Fruit fly (Drosophila melanogaster) whole organism, embryonic: ENCODE results near the gene CG14194.

Source experiments
- Adf1 ChIP-seq: fragments of 200-800 bp; sonication (Bioruptor generic); IDR thresholded peaks from 2 replicates; pipeline ENCODE4 v1.3.6; 2022; ENCODE audit warnings: missing biosample characterization, missing genetic modification characterization
- Antp ChIP-seq: fragments of 200-800 bp; sonication (Bioruptor generic); optimal IDR thresholded peaks from 3 replicates; lab custom pipeline; 2016; ENCODE audit warnings: missing biosample characterization, missing genetic modification characterization
- Atf6 ChIP-seq: fragments of 200-800 bp; sonication (Bioruptor generic); IDR thresholded peaks from 2 replicates; pipeline ENCODE4 v1.3.6; 2022; ENCODE audit warnings: missing biosample characterization, missing genetic modification characterization
- Blimp-1 ChIP-seq: fragments of 200-800 bp; sonication (Bioruptor generic); optimal IDR thresholded peaks from 3 replicates; lab custom pipeline; 2018; ENCODE audit warnings: missing biosample characterization, missing genetic modification characterization, mild to moderate bottlenecking, moderate library complexity, missing genetic modification reagents
- CG11504 ChIP-seq: fragments of 200-800 bp; sonication (Bioruptor generic); optimal IDR thresholded peaks from 3 replicates; lab custom pipeline; 2019; ENCODE audit warnings: missing biosample characterization, mild to moderate bottlenecking, missing genetic modification characterization, moderate library complexity
- CG12155 ChIP-seq: fragments of 200-800 bp; sonication (Bioruptor generic); optimal IDR thresholded peaks from 3 replicates; lab custom pipeline; 2016; ENCODE audit warnings: missing biosample characterization, missing genetic modification characterization
- CG12236 ChIP-seq: fragments of 200-800 bp; sonication (Bioruptor generic); optimal IDR thresholded peaks from 2 replicates; lab custom pipeline; 2016; ENCODE audit warnings: missing biosample characterization, missing genetic modification characterization
- CG1233 ChIP-seq: fragments of 200-800 bp; sonication (Bioruptor generic); optimal IDR thresholded peaks from 4 replicates; lab custom pipeline; 2018; ENCODE audit warnings: missing biosample characterization, mild to moderate bottlenecking, missing genetic modification characterization
- CG12391 ChIP-seq: fragments of 200-800 bp; sonication (Bioruptor generic); optimal IDR thresholded peaks from 3 replicates; lab custom pipeline; 2018; ENCODE audit warnings: missing biosample characterization, mild to moderate bottlenecking, missing genetic modification characterization, moderate library complexity
- CG14441 ChIP-seq: fragments of 200-800 bp; sonication (Bioruptor generic); IDR thresholded peaks from 2 replicates; pipeline ENCODE4 v1.3.6; 2022; ENCODE audit warnings: missing biosample characterization, missing genetic modification characterization
- CG1603 ChIP-seq: fragments of 200-800 bp; sonication (Bioruptor generic); optimal IDR thresholded peaks from 2 replicates; lab custom pipeline; 2019; ENCODE audit warnings: missing biosample characterization, mild to moderate bottlenecking, missing genetic modification characterization, moderate library complexity
- CG17385 ChIP-seq: fragments of 200-800 bp; sonication (Bioruptor generic); optimal IDR thresholded peaks from 3 replicates; lab custom pipeline; 2018; ENCODE audit warnings: missing biosample characterization, mild to moderate bottlenecking, missing genetic modification characterization
- CG18011 ChIP-seq: fragments of 200-800 bp; sonication (Bioruptor generic); optimal IDR thresholded peaks from 2 replicates; lab custom pipeline; 2017; ENCODE audit warnings: missing biosample characterization, missing genetic modification characterization, mild to moderate bottlenecking, moderate library complexity, missing genotype
- CG2199 ChIP-seq: fragments of 200-800 bp; sonication (Bioruptor generic); IDR thresholded peaks from 3 replicates; pipeline ENCODE4 v1.3.6; 2022; ENCODE audit warnings: missing biosample characterization, missing genetic modification characterization
- CG2712 ChIP-seq: fragments of 200-800 bp; optimal IDR thresholded peaks from 3 replicates; lab custom pipeline; 2019; ENCODE audit warnings: missing biosample characterization, mild to moderate bottlenecking, missing genetic modification characterization, moderate library complexity
- CG4424 ChIP-seq: fragments of 200-800 bp; sonication (Bioruptor generic); optimal IDR thresholded peaks from 3 replicates; lab custom pipeline; 2016; ENCODE audit warnings: missing biosample characterization, missing genetic modification characterization
- CG6254 ChIP-seq: fragments of 200-800 bp; sonication (Bioruptor generic); optimal IDR thresholded peaks from 3 replicates; lab custom pipeline; 2017; ENCODE audit warnings: mild to moderate bottlenecking, missing biosample characterization, missing genetic modification reagents, missing genetic modification characterization
- CG7556 ChIP-seq: fragments of 200-800 bp; sonication (Bioruptor generic); optimal IDR thresholded peaks from 2 replicates; lab custom pipeline; 2017; ENCODE audit warnings: missing biosample characterization, mild to moderate bottlenecking, missing genetic modification characterization
- CG7963 ChIP-seq: fragments of 200-800 bp; sonication (Bioruptor generic); IDR thresholded peaks from 3 replicates; pipeline ENCODE4 v1.3.6; 2022; ENCODE audit warnings: missing biosample characterization, missing genetic modification characterization; ENCODE audit not compliant: partially characterized antibody
- CG8290 ChIP-seq, 3 experiments: fragments of 200-800 bp; sonication (Bioruptor generic); optimal IDR thresholded peaks; 2 replicates each; lab custom pipeline; 2016 to 2019; ENCODE audit warnings: missing biosample characterization in 3 of 3, missing genetic modification characterization in 3 of 3, mild to moderate bottlenecking in 2 of 3, moderate library complexity in 1 of 3
- CG8924 ChIP-seq: fragments of 200-800 bp; optimal IDR thresholded peaks from 3 replicates; lab custom pipeline; 2019; ENCODE audit warnings: missing biosample characterization, mild to moderate bottlenecking, missing genetic modification characterization, moderate library complexity
- Chrac-16 ChIP-seq: fragments of 200-800 bp; sonication (Bioruptor generic); optimal IDR thresholded peaks from 3 replicates; lab custom pipeline; 2016; ENCODE audit warnings: missing biosample characterization, missing genetic modification characterization
- Ets65A ChIP-seq: fragments of 200-800 bp; sonication (Bioruptor generic); peaks from one replicate; lab custom pipeline; 2016; ENCODE audit warnings: missing biosample characterization, missing genetic modification characterization
- Gsc ChIP-seq: fragments of 200-800 bp; sonication (Bioruptor generic); IDR thresholded peaks from 2 replicates; pipeline ENCODE4 v1.3.6; 2022; ENCODE audit warnings: missing biosample characterization, missing genetic modification characterization
- Hr51 ChIP-seq, 2 experiments: fragments of 200-800 bp; sonication (Bioruptor generic); optimal IDR thresholded peaks; 2 replicates in 1 of 2; 3 replicates in 1 of 2; lab custom pipeline; 2016 to 2018; ENCODE audit warnings: missing biosample characterization in 2 of 2, missing genetic modification characterization in 2 of 2, mild to moderate bottlenecking in 1 of 2, moderate library complexity in 1 of 2
- Oli ChIP-seq: fragments of 200-800 bp; sonication (Bioruptor generic); optimal IDR thresholded peaks from 2 replicates; lab custom pipeline; 2018; ENCODE audit warnings: missing biosample characterization, mild to moderate bottlenecking, missing genetic modification characterization, moderate library complexity
- Ptx1 ChIP-seq: fragments of 200-800 bp; sonication (Bioruptor generic); IDR thresholded peaks from 2 replicates; pipeline ENCODE4 v1.3.6; 2022; ENCODE audit warnings: missing biosample characterization, missing genetic modification characterization
- Rfx ChIP-seq: fragments of 200-800 bp; sonication (Bioruptor generic); IDR thresholded peaks from 2 replicates; pipeline ENCODE4 v1.3.6; 2022; ENCODE audit warnings: missing biosample characterization, missing genetic modification characterization
- Side ChIP-seq: fragments of 200-800 bp; sonication (Bioruptor generic); optimal IDR thresholded peaks from 2 replicates; lab custom pipeline; 2016; ENCODE audit warnings: missing biosample characterization, missing genetic modification characterization
- Sox102F ChIP-seq: fragments of 200-800 bp; sonication (Bioruptor generic); optimal IDR thresholded peaks from 2 replicates; lab custom pipeline; 2018; ENCODE audit warnings: missing biosample characterization, mild to moderate bottlenecking, missing genetic modification characterization, moderate library complexity
- Trl ChIP-seq, 3 experiments: fragments of >200 bp in 2 of 3; fragments of 200-800 bp in 1 of 3; sonication (Bioruptor generic) in 1 of 3; optimal IDR thresholded peaks; 2 replicates in 1 of 3; 3 replicates in 2 of 3; lab custom pipeline; 2016 to 2017; ENCODE audit warnings: missing biosample characterization in 1 of 3, missing genetic modification characterization in 1 of 3
- Xbp1 ChIP-seq: fragments of 200-800 bp; sonication (Bioruptor generic); optimal IDR thresholded peaks from 3 replicates; lab custom pipeline; 2016; ENCODE audit warnings: missing biosample characterization, mild to moderate bottlenecking, missing genetic modification characterization
- ase ChIP-seq: fragments of 200-800 bp; sonication (Bioruptor generic); IDR thresholded peaks from 3 replicates; pipeline ENCODE4 v1.3.6; 2022; ENCODE audit warnings: missing biosample characterization, missing genetic modification characterization
- az2 ChIP-seq: fragments of 200-800 bp; sonication (Bioruptor generic); optimal IDR thresholded peaks from 3 replicates; lab custom pipeline; 2016; ENCODE audit warnings: missing biosample characterization, missing genetic modification characterization
- bcd ChIP-seq: fragments of 200-800 bp; sonication (Bioruptor generic); optimal IDR thresholded peaks from 2 replicates; lab custom pipeline; 2017; ENCODE audit warnings: missing biosample characterization, mild to moderate bottlenecking, missing genetic modification characterization
- chif ChIP-seq, 2 experiments: fragments of 200-800 bp; sonication (Bioruptor generic); optimal IDR thresholded peaks; 3 replicates each; lab custom pipeline; 2016; ENCODE audit warnings: missing biosample characterization in 2 of 2, missing genetic modification characterization in 2 of 2
- chn ChIP-seq: fragments of 200-800 bp; sonication (Bioruptor generic); optimal IDR thresholded peaks from 2 replicates; lab custom pipeline; 2016; ENCODE audit warnings: missing biosample characterization, missing genetic modification characterization
- dpn ChIP-seq, 2 experiments: fragments of 200-800 bp; sonication (Bioruptor generic); optimal IDR thresholded peaks; 3 replicates each; lab custom pipeline; 2016; ENCODE audit warnings: missing biosample characterization in 2 of 2, missing genetic modification characterization in 2 of 2
- grau ChIP-seq: fragments of 200-800 bp; optimal IDR thresholded peaks from 3 replicates; lab custom pipeline; 2019; ENCODE audit warnings: missing biosample characterization, mild to moderate bottlenecking, missing genetic modification characterization, moderate library complexity
- her ChIP-seq: fragments of 200-800 bp; sonication (Bioruptor generic); optimal IDR thresholded peaks from 2 replicates; lab custom pipeline; 2016; ENCODE audit warnings: missing biosample characterization, missing genetic modification characterization
- ind ChIP-seq: fragments of 200-800 bp; sonication (Bioruptor generic); optimal IDR thresholded peaks from 3 replicates; lab custom pipeline; 2016; ENCODE audit warnings: missing biosample characterization, missing genetic modification characterization
- lab ChIP-seq: fragments of 200-800 bp; sonication (Bioruptor generic); optimal IDR thresholded peaks from 3 replicates; lab custom pipeline; 2017; ENCODE audit warnings: missing biosample characterization, missing genetic modification characterization, mild to moderate bottlenecking, moderate library complexity, missing genetic modification reagents
- maf-S ChIP-seq: fragments of 200-800 bp; sonication (Bioruptor generic); optimal IDR thresholded peaks from 2 replicates; lab custom pipeline; 2016; ENCODE audit warnings: missing biosample characterization, missing genetic modification characterization
- nmo ChIP-seq: fragments of 200-800 bp; sonication (Bioruptor generic); optimal IDR thresholded peaks from 2 replicates; lab custom pipeline; 2018; ENCODE audit warnings: missing biosample characterization, mild to moderate bottlenecking, missing genetic modification characterization, moderate library complexity
- onecut ChIP-seq: fragments of 200-800 bp; sonication (Bioruptor generic); IDR thresholded peaks from 2 replicates; pipeline ENCODE4 v1.3.6; 2022; ENCODE audit warnings: missing biosample characterization, missing genetic modification characterization
- prd ChIP-seq, 3 experiments: fragments of >200 bp in 2 of 3; fragments of 200-800 bp in 1 of 3; sonication (Bioruptor generic) in 1 of 3; optimal IDR thresholded peaks in 2 of 3; IDR thresholded peaks in 1 of 3; 2 replicates in 2 of 3; 3 replicates in 1 of 3; pipeline versions ENCODE4 v1.3.6 to Lab custom; 2017 to 2022; ENCODE audit warnings: missing biosample characterization in 1 of 3, missing genetic modification characterization in 1 of 3
- slou ChIP-seq: fragments of 200-800 bp; sonication (Bioruptor generic); optimal IDR thresholded peaks from 3 replicates; lab custom pipeline; 2016; ENCODE audit warnings: missing biosample characterization, missing genetic modification characterization
- stc ChIP-seq: fragments of 200-800 bp; sonication (Bioruptor generic); IDR thresholded peaks from 2 replicates; pipeline ENCODE4 v1.3.6; 2022; ENCODE audit warnings: missing biosample characterization, missing genetic modification characterization
- zfh1 ChIP-seq: fragments of 200-800 bp; sonication (Bioruptor generic); IDR thresholded peaks from 3 replicates; pipeline ENCODE4 v1.3.6; 2022; ENCODE audit warnings: missing biosample characterization, missing genetic modification characterization

Gene CG14194

DNA sequence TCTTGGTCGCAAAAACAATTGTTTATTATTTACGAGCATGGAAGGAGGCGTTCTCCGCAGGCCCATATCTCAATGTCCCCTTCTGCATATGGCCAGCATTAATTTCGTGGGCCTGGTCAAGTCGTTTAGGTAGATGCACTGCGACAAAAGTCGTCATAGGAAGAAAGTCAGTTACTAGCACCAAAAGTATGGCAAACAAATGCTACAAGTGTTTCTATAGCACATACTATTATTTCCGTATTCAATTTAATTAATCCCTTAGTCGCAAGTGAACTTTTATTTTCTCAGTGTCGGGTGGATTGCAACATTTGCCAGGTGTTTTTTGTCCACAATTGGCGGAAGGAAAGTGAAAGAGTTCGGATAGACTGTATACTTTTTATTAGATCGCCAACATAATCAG is 20.4 kb upstream of the CG14194 start (continued):
- TF ChIP-seq CG6254 (GFP tag; lab: Kevin White, UChicago) (no peak), Hr51 (GFP tag; optimal IDR thresholded peaks at IDR 0.05; lab: Kevin White, UChicago) (peak in 1 of 2 experiments; percentile 46), CG2199 (GFP tag; lab: Robert Waterston, UW) (no peak), bcd (no peak), ase (GFP tag; lab: Robert Waterston, UW) (no peak), grau (tag; lab: Kevin White, UChicago) (peak; percentile 15), CG14441 (GFP tag; lab: Robert Waterston, UW) (peak; percentile 19; the same call in 1 of the 2 replicates), Gsc (GFP tag; lab: Robert Waterston, UW) (no peak), CG17385 (peak; percentile 5), dpn (GFP tag; optimal IDR thresholded peaks at IDR 0.05; lab: Kevin White, UChicago) (peak; percentile 3 to 14), chif (GFP tag; optimal IDR thresholded peaks at IDR 0.05; lab: Kevin White, UChicago) (peak; percentile 17 to 57), Sox102F (GFP tag; lab: Kevin White, UChicago) (peak; percentile 28), chn (GFP tag; lab: Kevin White, UChicago) (peak; percentile 4), CG1233 (no peak), CG11504 (tag; lab: Kevin White, UChicago) (peak; percentile 35), CG2712 (tag; lab: Kevin White, UChicago) (peak; percentile 0), stc (GFP tag; lab: Robert Waterston, UW) (peak; percentile 37; the same call in 1 of the 2 replicates), CG8290 (GFP tag; optimal IDR thresholded peaks at IDR 0.05; lab: Kevin White, UChicago) (no peak), CG8290 (tag; optimal IDR thresholded peaks at IDR 0.05; lab: Kevin White, UChicago) (peak in 1 of 2 experiments; percentile 27), Trl (optimal IDR thresholded peaks at IDR 0.05; lab: Kevin White, UChicago) (no peak), Trl (GFP tag; optimal IDR thresholded peaks at IDR 0.05; lab: Kevin White, UChicago) (no peak), Atf6 (GFP tag; lab: Robert Waterston, UW) (no peak), CG18011 (GFP tag; lab: Kevin White, UChicago) (no peak), Chrac-16 (GFP tag; lab: Kevin White, UChicago) (peak; percentile 33), lab (GFP tag; lab: Kevin White, UChicago) (peak; percentile 11), CG1603 (tag; lab: Kevin White, UChicago) (peak; percentile 39), CG7556 (GFP tag; lab: Kevin White, UChicago) (peak; percentile 15), CG7963 (GFP tag; lab: Robert Waterston, UW) (no peak), ind (GFP tag; lab: Kevin White, UChicago) (peak; percentile 27), CG12155 (GFP tag; lab: Kevin White, UChicago) (no peak), Adf1 (GFP tag; lab: Robert Waterston, UW) (0 out of 2 replicates have a peak, but pooled peaks have one; percentile 8), slou (GFP tag; lab: Kevin White, UChicago) (no peak), Antp (peak; percentile 19), Ptx1 (GFP tag; lab: Robert Waterston, UW) (peak; percentile 39; the same call in 1 of the 2 replicates), CG4424 (peak; percentile 21), maf-S (GFP tag; lab: Kevin White, UChicago) (peak; percentile 6), CG12236 (GFP tag; lab: Kevin White, UChicago) (no peak), zfh1 (0 out of 3 replicates have a peak, but pooled peaks have one; percentile 18), CG8924 (tag; lab: Kevin White, UChicago) (no peak), CG12391 (tag; lab: Kevin White, UChicago) (peak; percentile 6), Side (GFP tag; lab: Kevin White, UChicago) (no peak), her (GFP tag; lab: Kevin White, UChicago) (peak; percentile 18), Oli (tag; lab: Kevin White, UChicago) (no peak), Blimp-1 (GFP tag; lab: Kevin White, UChicago) (peak; percentile 5), nmo (GFP tag; lab: Kevin White, UChicago) (no peak), az2 (GFP tag; lab: Kevin White, UChicago) (peak; percentile 9), Xbp1 (GFP tag; lab: Kevin White, UChicago) (peak; percentile 29), Ets65A (peak; percentile 30), onecut (GFP tag; lab: Robert Waterston, UW) (no peak), prd (optimal IDR thresholded peaks at IDR 0.05; lab: Kevin White, UChicago) (no peak), prd (GFP tag; IDR thresholded peaks at IDR 0.05; lab: Robert Waterston, UW) (peak; percentile 52; the same call in 1 of the 3 replicates), Rfx (GFP tag; lab: Robert Waterston, UW) (0 out of 2 replicates have a peak, but pooled peaks have one; percentile 19)
